Fruit fly (Drosophila melanogaster) whole organism, embryonic: ENCODE results near the gene aralar1.

Experiments used
- ATbp ChIP-seq: fragments of 200-800 bp; sonication (Bioruptor generic); optimal IDR thresholded peaks from 2 replicates; lab custom pipeline; 2017; ENCODE audit warnings: missing biosample characterization, mild to moderate bottlenecking, missing genetic modification characterization, missing genetic modification reagents
- CG10274 ChIP-seq: fragments of 200-800 bp; sonication (Bioruptor generic); optimal IDR thresholded peaks from 3 replicates; lab custom pipeline; 2017; ENCODE audit warnings: missing biosample characterization, mild to moderate bottlenecking, missing genetic modification characterization
- CG10366 ChIP-seq: fragments of 200-800 bp; sonication (Bioruptor generic); IDR thresholded peaks from 2 replicates; pipeline ENCODE4 v1.3.6; 2022; ENCODE audit warnings: missing biosample characterization, missing genetic modification characterization
- CG10431 ChIP-seq: fragments of 200-800 bp; sonication (Bioruptor generic); optimal IDR thresholded peaks from 3 replicates; lab custom pipeline; 2018; ENCODE audit warnings: missing biosample characterization, mild to moderate bottlenecking, missing genetic modification characterization
- CG12236 ChIP-seq: fragments of 200-800 bp; sonication (Bioruptor generic); optimal IDR thresholded peaks from 2 replicates; lab custom pipeline; 2016; ENCODE audit warnings: missing biosample characterization, missing genetic modification characterization
- CG12299 ChIP-seq: fragments of 200-800 bp; sonication (Bioruptor generic); optimal IDR thresholded peaks from 2 replicates; lab custom pipeline; 2018; ENCODE audit warnings: missing biosample characterization, mild to moderate bottlenecking, missing genetic modification characterization
- CG1233 ChIP-seq: fragments of 200-800 bp; sonication (Bioruptor generic); optimal IDR thresholded peaks from 4 replicates; lab custom pipeline; 2018; ENCODE audit warnings: missing biosample characterization, mild to moderate bottlenecking, missing genetic modification characterization
- CG12391 ChIP-seq: fragments of 200-800 bp; sonication (Bioruptor generic); optimal IDR thresholded peaks from 3 replicates; lab custom pipeline; 2018; ENCODE audit warnings: missing biosample characterization, mild to moderate bottlenecking, missing genetic modification characterization, moderate library complexity
- CG13424 ChIP-seq: fragments of 200-800 bp; sonication (Bioruptor generic); optimal IDR thresholded peaks from 2 replicates; lab custom pipeline; 2019; ENCODE audit warnings: missing biosample characterization, mild to moderate bottlenecking, missing genetic modification characterization, moderate library complexity
- CG13624 ChIP-seq: fragments of 200-800 bp; sonication (Bioruptor generic); optimal IDR thresholded peaks from 2 replicates; lab custom pipeline; 2016; ENCODE audit warnings: missing biosample characterization, missing genetic modification characterization
- CG14860 ChIP-seq: fragments of 200-800 bp; sonication (Bioruptor generic); IDR thresholded peaks from 3 replicates; pipeline ENCODE4 v1.3.6; 2022; ENCODE audit warnings: missing biosample characterization, missing genetic modification characterization; ENCODE audit not compliant: partially characterized antibody
- CG15073 ChIP-seq: fragments of 200-800 bp; sonication (Bioruptor generic); optimal IDR thresholded peaks from 2 replicates; lab custom pipeline; 2016; ENCODE audit warnings: missing biosample characterization, missing genetic modification characterization
- CG1647 ChIP-seq: fragments of 200-800 bp; sonication (Bioruptor generic); optimal IDR thresholded peaks from 3 replicates; lab custom pipeline; 2016; ENCODE audit warnings: missing biosample characterization, missing genetic modification characterization
- CG31441 ChIP-seq: fragments of 200-800 bp; sonication (Bioruptor generic); IDR thresholded peaks from 2 replicates; pipeline ENCODE4 v1.3.6; 2022; ENCODE audit warnings: missing biosample characterization, missing genetic modification characterization
- CG32532 ChIP-seq: fragments of 200-800 bp; sonication (Bioruptor generic); IDR thresholded peaks from 2 replicates; pipeline ENCODE4 v1.3.6; 2022; ENCODE audit warnings: missing biosample characterization, missing genetic modification characterization
- CG32772 ChIP-seq: fragments of 200-800 bp; sonication (Bioruptor generic); IDR thresholded peaks from 2 replicates; pipeline ENCODE4 v1.3.6; 2022; ENCODE audit warnings: missing biosample characterization, missing genetic modification characterization
- CG3281 ChIP-seq: fragments of 200-800 bp; sonication (Bioruptor generic); optimal IDR thresholded peaks from 3 replicates; lab custom pipeline; 2017; ENCODE audit warnings: missing biosample characterization, mild to moderate bottlenecking, missing genetic modification characterization
- CG3407 ChIP-seq: fragments of 200-800 bp; sonication (Bioruptor generic); optimal IDR thresholded peaks from 2 replicates; lab custom pipeline; 2018; ENCODE audit warnings: missing biosample characterization, mild to moderate bottlenecking, missing genetic modification characterization
- CG34376 ChIP-seq: fragments of 200-800 bp; sonication (Bioruptor generic); optimal IDR thresholded peaks from 2 replicates; lab custom pipeline; 2018; ENCODE audit warnings: missing biosample characterization, mild to moderate bottlenecking, missing genetic modification characterization
- CG3847 ChIP-seq: fragments of 200-800 bp; sonication (Bioruptor generic); IDR thresholded peaks from 2 replicates; pipeline ENCODE4 v1.3.6; 2022; ENCODE audit warnings: missing biosample characterization, missing genetic modification characterization
- CG7556 ChIP-seq: fragments of 200-800 bp; sonication (Bioruptor generic); optimal IDR thresholded peaks from 2 replicates; lab custom pipeline; 2017; ENCODE audit warnings: missing biosample characterization, mild to moderate bottlenecking, missing genetic modification characterization
- CG7963 ChIP-seq: fragments of 200-800 bp; sonication (Bioruptor generic); IDR thresholded peaks from 3 replicates; pipeline ENCODE4 v1.3.6; 2022; ENCODE audit warnings: missing biosample characterization, missing genetic modification characterization; ENCODE audit not compliant: partially characterized antibody
- CG8944 ChIP-seq: fragments of 200-800 bp; sonication (Bioruptor generic); optimal IDR thresholded peaks from 3 replicates; lab custom pipeline; 2016; ENCODE audit warnings: missing biosample characterization, missing genetic modification characterization
- CG9727 ChIP-seq: fragments of 200-800 bp; sonication (Bioruptor generic); optimal IDR thresholded peaks from 3 replicates; lab custom pipeline; 2017; ENCODE audit warnings: missing biosample characterization, mild to moderate bottlenecking, missing genetic modification characterization
- CG9797 ChIP-seq: fragments of 200-800 bp; sonication (Bioruptor generic); optimal IDR thresholded peaks from 3 replicates; lab custom pipeline; 2018; ENCODE audit warnings: missing biosample characterization, mild to moderate bottlenecking, missing genetic modification characterization
- CG9932 ChIP-seq: fragments of 200-800 bp; sonication (Bioruptor generic); IDR thresholded peaks from 2 replicates; pipeline ENCODE4 v1.3.6; 2022; ENCODE audit warnings: missing biosample characterization, missing genetic modification characterization
- D19A ChIP-seq: fragments of 200-800 bp; optimal IDR thresholded peaks from 3 replicates; lab custom pipeline; 2019; ENCODE audit warnings: missing biosample characterization, mild to moderate bottlenecking, missing genetic modification characterization, moderate library complexity
- Deaf1 ChIP-seq: fragments of 200-800 bp; optimal IDR thresholded peaks from 3 replicates; lab custom pipeline; 2019; ENCODE audit warnings: missing biosample characterization, mild to moderate bottlenecking, missing genetic modification characterization, moderate library complexity
- E2f1 ChIP-seq: fragments of 200-800 bp; sonication (Bioruptor generic); IDR thresholded peaks from 2 replicates; pipeline ENCODE4 v1.3.6; 2022; ENCODE audit warnings: missing biosample characterization, missing genetic modification characterization
- H2.0 ChIP-seq: fragments of 200-800 bp; sonication (Bioruptor generic); IDR thresholded peaks from 2 replicates; pipeline ENCODE4 v1.3.6; 2022; ENCODE audit warnings: missing biosample characterization, missing genetic modification characterization
- Neu2 ChIP-seq: fragments of 200-800 bp; sonication (Bioruptor generic); optimal IDR thresholded peaks from 3 replicates; lab custom pipeline; 2016; ENCODE audit warnings: missing biosample characterization, missing genetic modification characterization, borderline replicate concordance
- Scr ChIP-seq: fragments of 200-800 bp; sonication (Bioruptor generic); IDR thresholded peaks from 2 replicates; pipeline ENCODE4 v1.3.6; 2022; ENCODE audit warnings: missing biosample characterization, missing genetic modification characterization; ENCODE audit not compliant: partially characterized antibody
- Sox100B ChIP-seq: fragments of 200-800 bp; sonication (Bioruptor generic); optimal IDR thresholded peaks from 3 replicates; lab custom pipeline; 2018; ENCODE audit warnings: missing biosample characterization, mild to moderate bottlenecking, missing genetic modification characterization
- YL-1 ChIP-seq: fragments of 200-800 bp; sonication (Bioruptor generic); optimal IDR thresholded peaks from 3 replicates; lab custom pipeline; 2017; ENCODE audit warnings: missing biosample characterization, mild to moderate bottlenecking, missing genetic modification characterization
- ato ChIP-seq: fragments of 200-800 bp; sonication (Bioruptor generic); IDR thresholded peaks from 2 replicates; pipeline ENCODE4 v1.3.6; 2022; ENCODE audit warnings: missing biosample characterization, missing genetic modification characterization; ENCODE audit not compliant: partially characterized antibody
- bowl ChIP-seq: fragments of 200-800 bp; sonication (Bioruptor generic); IDR thresholded peaks from 2 replicates; pipeline ENCODE4 v1.3.6; 2022; ENCODE audit warnings: missing biosample characterization, missing genetic modification characterization
- croc ChIP-seq: fragments of 200-800 bp; sonication (Bioruptor generic); conservative IDR thresholded peaks from 3 replicates; pipeline ENCODE4 v1.3.6; 2022; ENCODE audit warnings: missing biosample characterization, missing genetic modification characterization
- cwo ChIP-seq: fragments of 200-800 bp; sonication (Bioruptor generic); optimal IDR thresholded peaks from 3 replicates; lab custom pipeline; 2017; ENCODE audit warnings: missing biosample characterization, missing genetic modification characterization, mild to moderate bottlenecking, moderate library complexity, missing genetic modification reagents
- da ChIP-seq: fragments of 200-800 bp; sonication (Bioruptor generic); optimal IDR thresholded peaks from 2 replicates; lab custom pipeline; 2016; ENCODE audit warnings: missing biosample characterization, missing genetic modification characterization
- emc ChIP-seq: fragments of 200-800 bp; sonication (Bioruptor generic); optimal IDR thresholded peaks from 2 replicates; lab custom pipeline; 2016; ENCODE audit warnings: missing biosample characterization, missing genetic modification characterization
- fd3F ChIP-seq: fragments of 200-800 bp; sonication (Bioruptor generic); optimal IDR thresholded peaks from 2 replicates; lab custom pipeline; 2018; ENCODE audit warnings: missing biosample characterization, mild to moderate bottlenecking, missing genetic modification characterization, moderate library complexity
- gcm ChIP-seq: fragments of 200-800 bp; sonication (Bioruptor generic); optimal IDR thresholded peaks from 2 replicates; lab custom pipeline; 2019; ENCODE audit warnings: missing biosample characterization, mild to moderate bottlenecking, missing genetic modification characterization, moderate library complexity
- ham ChIP-seq: fragments of 200-800 bp; sonication (Bioruptor generic); IDR thresholded peaks from 2 replicates; pipeline ENCODE4 v1.3.6; 2022; ENCODE audit warnings: missing biosample characterization, missing genetic modification characterization
- hb ChIP-seq: fragments of 200-800 bp; sonication (Bioruptor generic); IDR thresholded peaks from 3 replicates; pipeline ENCODE4 v1.3.6; 2022; ENCODE audit warnings: missing biosample characterization, missing genetic modification characterization; ENCODE audit not compliant: partially characterized antibody
- pzg ChIP-seq: fragments of 200-800 bp; sonication (Bioruptor generic); optimal IDR thresholded peaks from 3 replicates; lab custom pipeline; 2018; ENCODE audit warnings: missing biosample characterization, mild to moderate bottlenecking, missing genetic modification characterization, moderate library complexity
- salm ChIP-seq: fragments of 200-800 bp; sonication (Bioruptor generic); optimal IDR thresholded peaks from 2 replicates; lab custom pipeline; 2018; ENCODE audit warnings: missing biosample characterization, mild to moderate bottlenecking, missing genetic modification characterization
- sens ChIP-seq: fragments of 200-800 bp; sonication (Bioruptor generic); peaks from one replicate; lab custom pipeline; 2016; ENCODE audit warnings: missing biosample characterization, missing genetic modification characterization
- sisA ChIP-seq: fragments of 200-800 bp; sonication (Bioruptor generic); IDR thresholded peaks from 2 replicates; pipeline ENCODE4 v1.3.6; 2022; ENCODE audit warnings: missing biosample characterization, missing genetic modification characterization
- tap ChIP-seq: fragments of 200-800 bp; optimal IDR thresholded peaks from 3 replicates; lab custom pipeline; 2019; ENCODE audit warnings: missing biosample characterization, mild to moderate bottlenecking, missing genetic modification characterization, moderate library complexity
- unc-4 ChIP-seq: fragments of 200-800 bp; sonication (Bioruptor generic); IDR thresholded peaks from 2 replicates; pipeline ENCODE4 v1.3.6; 2022; ENCODE audit warnings: missing biosample characterization, missing genetic modification characterization; ENCODE audit not compliant: partially characterized antibody
- zf30C ChIP-seq: fragments of 200-800 bp; sonication (Bioruptor generic); optimal IDR thresholded peaks from 3 replicates; lab custom pipeline; 2018; ENCODE audit warnings: missing biosample characterization, mild to moderate bottlenecking, missing genetic modification characterization

aralar1 gene

DNA sequence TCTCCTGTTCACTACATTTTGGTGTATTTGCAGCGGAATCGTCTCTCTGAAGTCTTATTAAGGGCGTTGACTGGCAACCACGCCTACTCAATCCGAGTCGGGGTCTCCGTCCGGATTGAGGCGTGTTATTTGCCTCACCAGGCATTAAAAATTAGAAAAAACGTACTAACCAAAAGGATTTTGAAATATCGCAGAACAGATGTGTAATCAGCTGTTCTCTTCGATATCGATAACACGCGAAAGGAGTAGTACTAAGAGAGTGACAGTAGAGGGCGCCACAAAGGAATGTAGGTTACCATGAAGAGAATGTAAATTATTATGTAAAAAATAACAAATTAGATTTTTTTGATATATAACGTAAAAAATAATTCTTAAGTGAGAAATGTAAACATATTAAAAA is 30.7 kb downstream of the aralar1 start, which contains the start of gene CG15536 (continued):
- TF ChIP-seq D19A (tag; lab: Kevin White, UChicago) (no peak), Sox100B (GFP tag; lab: Kevin White, UChicago) (no peak), CG9727 (GFP tag; lab: Kevin White, UChicago) (no peak), hb (GFP tag; lab: Robert Waterston, UW) (0 out of 3 replicates have a peak, but pooled peaks have one; percentile 44), zf30C (GFP tag; lab: Kevin White, UChicago) (no peak), CG3847 (no peak), CG32772 (GFP tag; lab: Robert Waterston, UW) (no peak), CG7556 (GFP tag; lab: Kevin White, UChicago) (no peak), CG12236 (GFP tag; lab: Kevin White, UChicago) (no peak), cwo (no peak), ham (GFP tag; lab: Robert Waterston, UW) (no peak), Deaf1 (no peak), pzg (GFP tag; lab: Kevin White, UChicago) (peak; percentile 62), H2.0 (GFP tag; lab: Robert Waterston, UW) (no peak), CG12391 (tag; lab: Kevin White, UChicago) (no peak), CG7963 (peak; percentile 46; the same call in 1 of the 3 replicates), E2f1 (GFP tag; lab: Robert Waterston, UW) (no peak), CG34376 (GFP tag; lab: Kevin White, UChicago) (no peak), sens (GFP tag; lab: Kevin White, UChicago) (no peak), sisA (GFP tag; lab: Robert Waterston, UW) (no peak), CG10431 (GFP tag; lab: Kevin White, UChicago) (no peak), Scr (GFP tag; lab: Robert Waterston, UW) (peak; percentile 56), emc (GFP tag; lab: Kevin White, UChicago) (no peak), YL-1 (GFP tag; lab: Kevin White, UChicago) (peak; percentile 60), CG13424 (tag; lab: Kevin White, UChicago) (no peak), CG10366 (GFP tag; lab: Robert Waterston, UW) (no peak), tap (no peak), ATbp (GFP tag; lab: Kevin White, UChicago) (no peak), da (GFP tag; lab: Kevin White, UChicago) (no peak), CG10274 (GFP tag; lab: Kevin White, UChicago) (no peak), salm (tag; lab: Kevin White, UChicago) (no peak), CG15073 (no peak), CG13624 (GFP tag; lab: Kevin White, UChicago) (no peak), Neu2 (GFP tag; lab: Kevin White, UChicago) (no peak), CG9797 (GFP tag; lab: Kevin White, UChicago) (no peak), CG1233 (GFP tag; lab: Kevin White, UChicago) (no peak), fd3F (GFP tag; lab: Kevin White, UChicago) (no peak), CG3407 (no peak), CG9932 (no peak), CG32532 (no peak), unc-4 (GFP tag; lab: Robert Waterston, UW) (peak; percentile 64), gcm (GFP tag; lab: Kevin White, UChicago) (no peak), bowl (GFP tag; lab: Robert Waterston, UW) (no peak), ato (peak; percentile 46; the same call in 1 of the 2 replicates), CG12299 (tag; lab: Kevin White, UChicago) (no peak), CG3281 (GFP tag; lab: Kevin White, UChicago) (no peak), CG14860 (GFP tag; lab: Robert Waterston, UW) (peak; percentile 60), CG31441 (no peak), croc (GFP tag; lab: Robert Waterston, UW) (no peak), CG1647 (GFP tag; lab: Kevin White, UChicago) (no peak), CG8944 (GFP tag; lab: Kevin White, UChicago) (no peak)
